Worm (Caenorhabditis elegans) whole organism, midembryonic: ENCODE measurements around the gene dpy-1.

Experiments
- T22C8.4 ChIP-seq: fragments of 200-800 bp; sonication (Bioruptor generic); IDR thresholded peaks from 2 replicates; pipeline ENCODE4 v1.3.6; 2022; ENCODE audit warnings: missing genetic modification characterization, missing compliant biosample characterization
- cog-1 ChIP-seq: sonication (generic microtip); optimal IDR thresholded peaks from 2 replicates; lab custom pipeline; 2016; ENCODE audit warnings: missing genetic modification characterization, missing compliant biosample characterization
- flt-1 ChIP-seq: fragments of 200-800 bp; sonication (Bioruptor generic); IDR thresholded peaks from 2 replicates; pipeline ENCODE4 v1.3.6; 2022; ENCODE audit warnings: missing genetic modification characterization, missing compliant biosample characterization
- klf-2 ChIP-seq: fragments of 200-800 bp; sonication (Bioruptor generic); conservative IDR thresholded peaks from 2 replicates; pipeline ENCODE4 v1.3.6; 2022; ENCODE audit warnings: missing genetic modification reagents, missing genetic modification characterization, missing compliant biosample characterization
- med-1 ChIP-seq: sonication (generic microtip); optimal IDR thresholded peaks from 2 replicates; lab custom pipeline; 2017; ENCODE audit warnings: missing genetic modification characterization, mild to moderate bottlenecking, missing compliant biosample characterization, antibody characterized with exemption, missing genetic modification reagents; ENCODE audit not compliant: insufficient read depth
- ref-1 ChIP-seq: fragments of 200-800 bp; sonication (Bioruptor generic); conservative IDR thresholded peaks from 2 replicates; pipeline ENCODE4 v1.3.6; 2022; ENCODE audit warnings: missing genetic modification reagents, missing genetic modification characterization, missing compliant biosample characterization
- tab-1 ChIP-seq: fragments of 200-800 bp; sonication (Bioruptor generic); IDR thresholded peaks from 2 replicates; pipeline ENCODE4 v1.3.6; 2022; ENCODE audit warnings: missing genetic modification characterization, missing compliant biosample characterization
- ztf-23 ChIP-seq: fragments of 200-800 bp; sonication (Bioruptor generic); IDR thresholded peaks from 2 replicates; pipeline ENCODE4 v1.3.6; 2022; ENCODE audit warnings: missing genetic modification reagents, missing genetic modification characterization, missing compliant biosample characterization
- ztf-29 ChIP-seq: fragments of 200-800 bp; sonication (Bioruptor generic); IDR thresholded peaks from 2 replicates; pipeline ENCODE4 v1.3.6; 2022; ENCODE audit warnings: missing genetic modification reagents, missing genetic modification characterization, missing compliant biosample characterization

The dpy-1 gene

DNA sequence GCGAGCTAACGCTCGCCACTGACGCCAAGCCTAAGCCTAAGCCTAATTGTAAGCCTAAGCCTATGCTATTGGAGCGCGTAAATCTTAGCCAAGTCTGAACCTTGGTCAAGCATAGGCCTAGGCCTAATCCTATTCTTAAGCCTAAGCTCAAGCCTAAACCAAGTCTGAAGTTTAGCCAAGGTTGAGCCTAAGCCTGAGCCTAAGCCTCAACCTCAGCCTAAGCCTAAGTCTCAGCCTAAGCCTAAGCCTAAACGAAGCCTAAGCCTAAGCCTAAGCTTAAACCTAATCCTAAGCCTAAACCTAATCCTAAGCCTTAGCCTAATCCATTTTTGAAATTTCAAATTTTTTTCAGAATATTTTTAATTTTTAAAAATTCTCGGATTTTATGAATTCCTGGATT is 12.3 kb upstream of the dpy-1 start:
- no peak for TF ChIP-seq cog-1 (tag; lab: Kevin White, UChicago)
- no peak for TF ChIP-seq ztf-29
- TF ChIP-seq tab-1 (GFP tag; lab: Robert Waterston, UW) = no peak
- TF ChIP-seq ztf-23 (GFP tag; lab: Robert Waterston, UW) = no peak
- TF ChIP-seq med-1 (GFP tag; lab: Kevin White, UChicago) = no peak
- TF ChIP-seq ref-1 (GFP tag; lab: Robert Waterston, UW) = no peak
- TF ChIP-seq T22C8.4 (GFP tag; lab: Robert Waterston, UW) = no peak
- TF ChIP-seq flt-1 = no peak
- TF ChIP-seq klf-2 (GFP tag; lab: Robert Waterston, UW) = no peak

DNA sequence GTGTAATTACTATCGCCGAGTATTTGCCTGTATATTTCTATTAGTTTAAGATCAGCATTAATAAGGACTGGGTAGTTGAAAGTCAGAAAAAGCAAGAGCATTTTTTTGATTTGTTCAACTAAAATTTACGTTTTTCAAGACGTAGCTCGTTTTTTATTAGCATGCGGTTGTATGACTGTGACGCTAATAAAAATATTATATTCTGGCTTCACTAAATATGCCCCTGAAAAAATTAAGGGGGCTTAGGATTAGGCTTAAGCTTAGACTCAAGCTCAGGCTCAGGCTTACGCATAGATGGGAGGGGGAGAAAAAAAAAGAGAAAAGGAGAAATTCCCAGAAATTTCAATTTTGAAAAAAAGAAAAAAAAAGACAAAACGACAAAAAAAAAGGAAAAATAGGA is 9.8 kb upstream of the dpy-1 start, which contains the start of gene Y39A3A.2:
Y39A3A.2 (minus strand) TSS at position 101 of the 400 bp plus-strand sequence.
- TF ChIP-seq ztf-23 (GFP tag; lab: Robert Waterston, UW) (no peak), klf-2 (GFP tag; lab: Robert Waterston, UW) (no peak), cog-1 (tag; lab: Kevin White, UChicago) (no peak), ref-1 (GFP tag; lab: Robert Waterston, UW) (no peak), T22C8.4 (GFP tag; lab: Robert Waterston, UW) (no peak), tab-1 (GFP tag; lab: Robert Waterston, UW) (no peak), flt-1 (no peak), ztf-29 (no peak), med-1 (GFP tag; lab: Kevin White, UChicago) (no peak)

DNA sequence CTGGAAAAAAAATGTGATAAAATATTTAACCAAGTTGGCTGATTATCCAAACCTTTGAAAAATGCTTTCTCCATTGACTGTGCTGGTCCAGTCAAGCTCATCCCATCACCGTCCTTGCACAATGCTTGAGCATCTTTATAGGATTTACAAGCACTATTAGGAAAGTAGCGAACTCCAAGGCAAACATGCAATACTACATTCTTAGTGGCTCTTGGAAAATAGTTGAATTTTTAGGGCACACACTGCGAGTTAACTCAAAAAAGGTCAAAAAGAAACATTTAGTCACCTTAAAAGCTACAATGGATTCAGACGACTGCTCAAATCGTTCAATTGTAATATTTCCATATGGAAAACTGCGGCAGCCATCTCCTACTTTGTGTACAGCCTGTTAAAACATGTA is 6.3 kb upstream of the dpy-1 start, which contains the start of gene M01E10.3:
M01E10.3 (minus strand) TSS at position 101 of the 400 bp plus-strand sequence.
- no peak for TF ChIP-seq tab-1 (GFP tag; lab: Robert Waterston, UW)
- TF ChIP-seq flt-1 = no peak
- TF ChIP-seq T22C8.4 (GFP tag; lab: Robert Waterston, UW) = no peak
- TF ChIP-seq ztf-23 (GFP tag; lab: Robert Waterston, UW) = no peak
- no peak for TF ChIP-seq med-1 (GFP tag; lab: Kevin White, UChicago)
- TF ChIP-seq cog-1 (tag; lab: Kevin White, UChicago) = no peak
- TF ChIP-seq ztf-29 = no peak
- no peak for TF ChIP-seq ref-1 (GFP tag; lab: Robert Waterston, UW)
- no peak for TF ChIP-seq klf-2 (GFP tag; lab: Robert Waterston, UW)

- TF ChIP-seq ztf-29 (no peak), tab-1 (GFP tag; lab: Robert Waterston, UW) (no peak), ztf-23 (GFP tag; lab: Robert Waterston, UW) (no peak), klf-2 (GFP tag; lab: Robert Waterston, UW) (no peak), flt-1 (no peak), cog-1 (tag; lab: Kevin White, UChicago) (no peak), med-1 (GFP tag; lab: Kevin White, UChicago) (no peak), T22C8.4 (GFP tag; lab: Robert Waterston, UW) (no peak), ref-1 (GFP tag; lab: Robert Waterston, UW) (no peak)
Measured at ce11 chrIII:2053433-2053832, 5.6 kb upstream of the dpy-1 start.

ce11 chrIII:2050494-2050893 is 2.7 kb upstream of the dpy-1 start:
- TF ChIP-seq ref-1 (GFP tag; lab: Robert Waterston, UW) (no peak), T22C8.4 (GFP tag; lab: Robert Waterston, UW) (no peak), cog-1 (tag; lab: Kevin White, UChicago) (no peak), ztf-29 (no peak), ztf-23 (GFP tag; lab: Robert Waterston, UW) (no peak), med-1 (GFP tag; lab: Kevin White, UChicago) (no peak), tab-1 (GFP tag; lab: Robert Waterston, UW) (no peak), flt-1 (no peak), klf-2 (GFP tag; lab: Robert Waterston, UW) (no peak)

ce11 chrIII:2049825-2050224 is 2.0 kb upstream of the dpy-1 start:
- TF ChIP-seq klf-2 (GFP tag; lab: Robert Waterston, UW) = no peak
- no peak for TF ChIP-seq med-1 (GFP tag; lab: Kevin White, UChicago)
- no peak for TF ChIP-seq cog-1 (tag; lab: Kevin White, UChicago)
- no peak for TF ChIP-seq ztf-29
- TF ChIP-seq flt-1 = no peak
- TF ChIP-seq ref-1 (GFP tag; lab: Robert Waterston, UW) = no peak
- no peak for TF ChIP-seq tab-1 (GFP tag; lab: Robert Waterston, UW)
- no peak for TF ChIP-seq ztf-23 (GFP tag; lab: Robert Waterston, UW)
- no peak for TF ChIP-seq T22C8.4 (GFP tag; lab: Robert Waterston, UW)

ce11 chrIII:2032327-2033093 is 15.3 kb downstream of the dpy-1 start:
- TF ChIP-seq tab-1 (GFP tag; lab: Robert Waterston, UW) (peak; percentile 66; the same call in 1 of the 2 replicates), ztf-29 (0 out of 2 replicates have a peak, but pooled peaks have one; percentile 24), ztf-23 (GFP tag; lab: Robert Waterston, UW) (0 out of 2 replicates have a peak, but pooled peaks have one; percentile 33), flt-1 (peak; percentile 68), cog-1 (tag; lab: Kevin White, UChicago) (no peak), T22C8.4 (GFP tag; lab: Robert Waterston, UW) (peak; percentile 14; the same call in 1 of the 2 replicates), klf-2 (GFP tag; lab: Robert Waterston, UW) (0 out of 2 replicates have a peak, but pooled peaks have one; percentile 26), med-1 (GFP tag; lab: Kevin White, UChicago) (no peak), ref-1 (GFP tag; lab: Robert Waterston, UW) (no peak)

DNA sequence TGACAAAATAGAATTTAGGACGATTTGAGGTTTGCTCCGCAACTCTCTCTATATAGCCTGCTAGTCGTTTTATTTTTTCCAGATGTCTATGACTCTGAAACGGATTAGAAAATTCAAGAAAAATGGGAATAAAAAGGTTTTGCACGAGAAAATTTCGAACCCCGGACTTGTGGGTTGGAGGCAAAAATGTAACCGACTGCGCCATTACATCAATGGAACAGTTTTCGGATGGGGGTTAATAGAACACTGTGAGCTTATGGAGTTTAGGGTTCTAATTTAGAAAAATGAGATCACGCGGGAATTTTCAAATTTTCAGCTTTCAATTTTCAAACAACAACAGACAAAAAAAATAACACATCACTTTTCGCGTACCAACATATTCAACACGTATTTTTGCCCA is 16.1 kb downstream of the dpy-1 start:
- TF ChIP-seq ztf-29 (no peak), T22C8.4 (GFP tag; lab: Robert Waterston, UW) (no peak), ztf-23 (GFP tag; lab: Robert Waterston, UW) (no peak), flt-1 (no peak), cog-1 (tag; lab: Kevin White, UChicago) (no peak)
